Fruit fly (Drosophila melanogaster) whole organism, prepupa: ENCODE measurements around the gene CG3164.

Experiments used
- Lpt ChIP-seq: fragments of 200-800 bp; sonication (Bioruptor generic); optimal IDR thresholded peaks from 3 replicates; lab custom pipeline; 2016; ENCODE audit warnings: missing biosample characterization, missing genetic modification characterization
- ss ChIP-seq, 2 experiments: fragments of 200-800 bp; sonication (Bioruptor generic); optimal IDR thresholded peaks; 2 replicates in 1 of 2; 3 replicates in 1 of 2; lab custom pipeline; 2017 to 2018; ENCODE audit warnings: mild to moderate bottlenecking in 2 of 2, missing biosample characterization in 2 of 2, missing genetic modification characterization in 2 of 2, moderate library complexity in 1 of 2

DNA sequence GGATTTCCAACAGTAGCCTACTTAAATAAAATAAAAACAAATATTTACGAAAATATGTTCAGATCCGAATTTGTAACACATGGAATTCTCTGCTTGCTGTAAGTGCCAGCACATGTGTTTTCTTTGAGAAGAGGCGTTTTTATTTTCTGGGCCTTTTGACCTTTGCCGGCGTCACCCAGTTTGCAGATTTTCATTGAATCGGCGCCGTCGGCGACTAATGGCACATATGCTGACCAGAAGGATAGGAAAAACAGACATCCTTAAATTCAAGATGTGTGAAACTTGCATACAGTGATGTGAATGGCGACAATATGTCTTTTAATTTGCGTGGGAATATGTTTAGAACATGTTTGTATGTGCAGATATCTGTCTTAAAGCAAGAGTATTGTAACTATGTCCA, 40.5 kb downstream of the CG3164 start:
- TF ChIP-seq ss (GFP tag; optimal IDR thresholded peaks at IDR 0.05; lab: Kevin White, UChicago) (no peak), Lpt (GFP tag; lab: Kevin White, UChicago) (no peak)
